Fruit fly (Drosophila melanogaster) Kc167 (cell line): Measurements from ENCODE around the gene Pfdn6.

ENCODE experiments used
- Myc ChIP-seq: fragments of >200 bp; optimal IDR thresholded peaks from 2 replicates; lab custom pipeline; 2017; ENCODE audit warnings: missing external identifiers
- Sin3A ChIP-seq: fragments of >200 bp; optimal IDR thresholded peaks from 2 replicates; lab custom pipeline; 2018; ENCODE audit warnings: missing external identifiers
- h ChIP-seq: fragments of >200 bp; optimal IDR thresholded peaks from 3 replicates; lab custom pipeline; 2018; ENCODE audit warnings: missing external identifiers
- insv ChIP-seq: fragments of >200 bp; optimal IDR thresholded peaks from 3 replicates; lab custom pipeline; 2018; ENCODE audit warnings: missing external identifiers
- psq ChIP-seq: fragments of >200 bp; optimal IDR thresholded peaks from 2 replicates; lab custom pipeline; 2017; ENCODE audit warnings: missing external identifiers
- ttk ChIP-seq: sonication (Bioruptor generic); optimal IDR thresholded peaks from 2 replicates; lab custom pipeline; 2017; ENCODE audit warnings: missing external identifiers

The Pfdn6 gene

DNA sequence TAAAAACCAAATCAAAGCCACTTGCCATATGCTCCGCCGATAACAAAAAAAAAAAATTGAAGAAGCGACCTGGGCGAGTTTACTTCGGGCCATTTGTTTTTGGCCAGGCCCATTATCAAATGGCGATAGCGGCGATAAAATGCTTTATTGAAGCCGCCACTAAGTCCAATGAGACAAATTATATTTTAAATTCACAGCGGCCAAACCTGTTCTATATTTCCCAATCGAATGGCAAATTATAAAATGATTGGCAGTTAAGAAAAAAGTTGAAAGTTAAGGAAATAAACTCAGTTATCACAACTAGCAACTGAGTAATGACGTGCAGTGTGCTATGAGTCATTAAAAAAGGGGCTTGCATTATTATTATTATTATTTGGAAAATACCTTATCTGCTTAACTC is 17.7 kb downstream of the Pfdn6 start:
- TF ChIP-seq ttk (lab: Kevin White, UChicago): no peak
- TF ChIP-seq insv: no peak
- no peak for TF ChIP-seq Myc (lab: Kevin White, UChicago)
- TF ChIP-seq h (lab: Kevin White, UChicago): no peak
- TF ChIP-seq psq (lab: Kevin White, UChicago): no peak

DNA sequence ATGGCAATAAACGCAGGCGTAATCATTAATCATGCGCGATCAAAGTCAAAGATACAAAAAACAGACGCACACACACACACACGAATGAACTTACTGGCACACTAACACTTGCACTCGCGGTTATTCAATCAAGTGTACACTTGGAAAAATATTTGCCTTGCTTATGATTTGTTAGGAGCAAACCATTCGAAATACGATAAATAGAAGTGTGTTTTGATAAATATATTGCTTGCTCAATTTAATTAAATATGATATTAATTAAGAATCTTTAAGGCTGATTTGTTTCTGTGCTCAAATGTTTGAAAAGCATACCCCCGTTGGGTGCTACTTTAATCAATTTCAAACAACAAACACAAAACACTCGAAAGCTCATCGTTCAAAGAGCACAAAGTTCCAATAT is 22.0 kb downstream of the Pfdn6 start:
- TF ChIP-seq insv: no peak
- no peak for TF ChIP-seq psq (lab: Kevin White, UChicago)
- TF ChIP-seq h (lab: Kevin White, UChicago): no peak
- no peak for TF ChIP-seq ttk (lab: Kevin White, UChicago)
- TF ChIP-seq Sin3A (lab: Kevin White, UChicago): no peak
- no peak for TF ChIP-seq Myc (lab: Kevin White, UChicago)

DNA sequence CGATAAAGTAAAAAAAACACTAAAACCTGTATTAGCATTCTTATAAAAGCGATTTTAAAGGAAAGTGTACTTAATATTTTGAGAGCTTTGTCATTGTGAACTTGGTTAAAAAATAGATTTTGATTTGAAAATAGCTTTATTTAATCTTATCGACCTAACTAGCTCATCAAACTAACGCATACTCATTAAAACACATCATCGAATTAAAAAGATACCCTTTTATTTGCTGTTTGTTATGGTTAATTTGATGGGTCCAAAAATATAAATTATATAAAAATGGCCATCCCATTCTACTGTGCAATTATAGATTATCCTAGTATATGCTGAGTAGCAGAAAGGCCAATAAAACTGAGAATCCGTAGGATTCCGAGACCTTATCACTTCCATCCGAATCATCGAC is 27.6 kb downstream of the Pfdn6 start, which contains the start of gene CG32219:
TSS of gene CG32219 (minus strand) at position 101 of the 400 bp plus-strand sequence.
- no peak for TF ChIP-seq Sin3A (lab: Kevin White, UChicago)

dm6 chr3L:19951868-19952267 is 28.4 kb downstream of the Pfdn6 start, which contains the start of gene CG34258:
CG34258 (minus strand) TSS chr3L:19951968.
- TF ChIP-seq psq (lab: Kevin White, UChicago) (no peak), Sin3A (lab: Kevin White, UChicago) (no peak), Myc (lab: Kevin White, UChicago) (no peak), h (lab: Kevin White, UChicago) (no peak), ttk (lab: Kevin White, UChicago) (no peak), insv (no peak)

DNA sequence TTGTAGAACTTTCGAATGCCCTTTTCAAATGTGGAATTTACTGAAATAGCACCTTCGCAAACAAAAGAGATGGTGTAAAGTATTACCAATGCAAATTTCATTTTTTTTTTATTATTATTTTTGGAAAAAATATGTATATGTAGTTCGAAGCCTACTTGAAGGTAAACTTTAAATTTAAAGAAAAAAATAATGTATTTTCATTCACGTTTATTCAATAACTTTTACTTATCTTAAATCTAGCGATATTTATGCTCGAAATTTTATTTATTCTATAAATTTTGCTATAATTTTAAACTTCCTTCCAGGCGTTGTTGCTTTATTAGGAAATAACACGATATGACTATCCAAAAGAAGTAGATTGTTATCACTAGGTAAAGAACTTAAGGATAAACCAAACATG is 29.2 kb downstream of the Pfdn6 start, which contains the start of gene CG33710:
TSS of gene CG33710 (minus strand) at position 101 of the 400 bp plus-strand sequence.
- TF ChIP-seq Myc (lab: Kevin White, UChicago) (no peak), ttk (lab: Kevin White, UChicago) (no peak), insv (no peak), Sin3A (lab: Kevin White, UChicago) (no peak), psq (lab: Kevin White, UChicago) (no peak), h (lab: Kevin White, UChicago) (no peak)

DNA sequence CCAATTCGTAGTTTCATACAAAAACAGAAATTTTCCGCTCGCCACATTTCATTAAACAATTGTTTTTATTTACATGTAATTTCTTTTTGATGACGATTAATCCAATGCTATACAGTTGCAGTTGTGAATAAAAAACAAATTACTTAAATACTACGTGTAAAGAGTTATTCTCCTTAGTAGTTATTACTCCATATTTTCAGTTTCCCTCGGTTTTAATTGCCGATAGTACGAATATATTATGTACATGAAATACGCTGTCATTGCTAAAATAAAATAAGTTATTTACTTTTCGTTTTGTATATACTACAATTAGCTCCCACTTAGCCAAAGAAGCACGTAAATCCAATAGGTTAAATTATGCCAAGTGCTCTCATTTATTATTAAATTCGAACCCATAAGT is 30.1 kb downstream of the Pfdn6 start, which contains the start of gene CG42655:
TSS of gene CG42655 (minus strand) at position 101 of the 400 bp plus-strand sequence.
- no peak for TF ChIP-seq ttk (lab: Kevin White, UChicago)
- TF ChIP-seq insv: no peak
- no peak for TF ChIP-seq h (lab: Kevin White, UChicago)
- TF ChIP-seq Myc (lab: Kevin White, UChicago): no peak

DNA sequence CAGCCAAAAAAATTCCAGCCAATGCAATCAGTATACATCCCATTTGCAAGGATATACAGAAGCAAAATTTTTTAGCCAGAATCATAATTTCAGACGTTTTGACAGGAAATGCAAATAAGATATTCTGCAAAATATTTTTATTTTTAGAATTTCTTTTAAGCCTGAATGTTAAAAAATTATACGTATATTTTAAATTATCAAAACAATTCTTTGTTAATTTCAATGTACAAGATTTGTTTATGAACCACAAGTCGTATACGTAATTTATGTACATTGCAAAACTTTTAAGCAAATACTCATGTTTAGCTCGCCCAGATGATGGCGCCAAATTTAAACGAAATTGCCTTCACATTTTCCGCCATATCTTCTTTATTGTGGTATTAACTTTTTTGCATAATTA is 31.0 kb downstream of the Pfdn6 start, which contains the start of gene CG42654:
TSS of gene CG42654 (minus strand) at position 101 of the 400 bp plus-strand sequence.
- TF ChIP-seq ttk (lab: Kevin White, UChicago) (no peak), h (lab: Kevin White, UChicago) (no peak), psq (lab: Kevin White, UChicago) (no peak), Myc (lab: Kevin White, UChicago) (no peak), Sin3A (lab: Kevin White, UChicago) (no peak), insv (no peak)

- TF ChIP-seq h (lab: Kevin White, UChicago) (no peak), psq (lab: Kevin White, UChicago) (no peak), Myc (lab: Kevin White, UChicago) (no peak), insv (no peak), ttk (lab: Kevin White, UChicago) (no peak)
Measured at dm6 chr3L:19955699-19956098, 32.2 kb downstream of the Pfdn6 start, which contains the start of gene CG42263. CG42263 (minus strand) TSS chr3L:19955799.

dm6 chr3L:19961805-19962204 is 38.3 kb downstream of the Pfdn6 start:
- no peak for TF ChIP-seq ttk (lab: Kevin White, UChicago)
- TF ChIP-seq h (lab: Kevin White, UChicago): no peak
- no peak for TF ChIP-seq insv
- TF ChIP-seq Myc (lab: Kevin White, UChicago): no peak
- no peak for TF ChIP-seq psq (lab: Kevin White, UChicago)
- no peak for TF ChIP-seq Sin3A (lab: Kevin White, UChicago)

DNA sequence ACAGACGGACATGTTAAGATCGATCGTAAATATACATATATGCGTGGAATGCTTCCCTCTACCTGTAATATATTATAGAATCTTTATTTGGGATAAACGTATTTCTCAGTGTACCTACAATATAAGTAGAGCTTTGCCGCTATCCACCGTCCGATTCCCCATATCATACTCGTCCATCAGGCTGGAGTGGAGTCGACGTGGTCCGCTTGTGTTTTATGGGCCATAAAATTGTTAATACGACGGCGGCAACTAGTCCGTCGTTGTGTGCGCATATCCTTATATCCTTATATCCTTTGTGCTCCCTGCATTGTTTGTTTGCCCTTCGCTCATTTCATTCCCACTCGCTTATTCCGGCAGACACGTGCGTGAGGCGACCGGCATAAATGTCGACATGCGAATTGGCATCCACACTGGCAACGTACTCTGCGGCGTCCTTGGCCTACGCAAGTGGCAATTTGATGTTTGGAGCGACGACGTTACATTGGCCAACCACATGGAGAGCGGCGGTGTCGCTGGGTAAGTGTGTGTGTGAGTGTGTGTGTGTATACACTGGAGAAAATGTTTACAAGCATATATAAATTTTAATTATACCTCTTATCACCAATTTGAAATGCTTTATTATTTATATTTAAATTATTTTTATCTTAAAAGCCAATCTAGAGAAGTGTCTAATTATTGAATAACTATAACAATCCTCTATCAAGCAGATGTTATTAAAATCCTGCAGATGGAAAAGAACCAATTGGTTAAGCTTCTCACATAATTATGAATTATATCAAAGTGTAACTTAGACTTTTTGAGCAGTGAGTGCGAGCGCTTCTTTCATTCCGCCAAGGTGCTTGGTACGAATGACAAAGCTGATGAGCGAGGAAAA is 45.5 kb downstream of the Pfdn6 start:
- TF ChIP-seq Myc (lab: Kevin White, UChicago): no peak
